Worm (Caenorhabditis elegans) whole organism, young adult: ENCODE measurements around the gene F23B2.7.

Source experiments
- B0035.1 ChIP-seq: sonication (generic microtip); optimal IDR thresholded peaks from 2 replicates; lab custom pipeline; 2016; ENCODE audit warnings: missing genetic modification characterization, mild to moderate bottlenecking, missing compliant biosample characterization, missing genotype, missing genetic modification reagents
- B0261.1 ChIP-seq: sonication (generic microtip); optimal IDR thresholded peaks from 2 replicates; lab custom pipeline; 2016; ENCODE audit warnings: mild to moderate bottlenecking, missing genetic modification characterization, moderate library complexity, missing compliant biosample characterization
- C17E4.6 ChIP-seq: fragments of 200-800 bp; sonication (Bioruptor generic); IDR thresholded peaks from 2 replicates; pipeline ENCODE4 v1.3.6; 2022; ENCODE audit warnings: missing genetic modification reagents, missing genetic modification characterization, missing compliant biosample characterization
- F23B12.7 ChIP-seq: sonication (generic microtip); optimal IDR thresholded peaks from 2 replicates; lab custom pipeline; 2017; ENCODE audit warnings: missing genetic modification characterization, mild to moderate bottlenecking, missing compliant biosample characterization, antibody characterized with exemption, moderate library complexity; ENCODE audit not compliant: insufficient read depth
- F33H1.4 ChIP-seq: fragments of 200-800 bp; sonication (Bioruptor generic); IDR thresholded peaks from 2 replicates; pipeline ENCODE4 v1.3.6; 2022; ENCODE audit warnings: missing genetic modification reagents, missing genetic modification characterization, missing compliant biosample characterization
- F37B4.10 ChIP-seq: fragments of 200-800 bp; sonication (Bioruptor generic); IDR thresholded peaks from 2 replicates; pipeline ENCODE4 v1.3.6; 2022; ENCODE audit warnings: missing genetic modification characterization, missing compliant biosample characterization
- F39B2.1 ChIP-seq: fragments of 200-800 bp; sonication (Bioruptor generic); IDR thresholded peaks from 2 replicates; pipeline ENCODE4 v1.3.6; 2022; ENCODE audit warnings: missing genetic modification reagents, missing genetic modification characterization, missing compliant biosample characterization
- F49E8.2 ChIP-seq: sonication (generic microtip); optimal IDR thresholded peaks from 3 replicates; lab custom pipeline; 2017; ENCODE audit warnings: missing genetic modification characterization, mild to moderate bottlenecking, missing compliant biosample characterization, antibody characterized with exemption, moderate library complexity; ENCODE audit not compliant: insufficient read depth
- F57A8.1 ChIP-seq: fragments of 200-800 bp; sonication (Bioruptor generic); optimal IDR thresholded peaks from 2 replicates; lab custom pipeline; 2018; ENCODE audit warnings: mild to moderate bottlenecking, missing genetic modification characterization, moderate library complexity, missing compliant biosample characterization
- K11D2.4 ChIP-seq: fragments of 200-800 bp; sonication (Bioruptor generic); IDR thresholded peaks from 2 replicates; pipeline ENCODE4 v1.3.6; 2022; ENCODE audit warnings: missing genetic modification reagents, missing genetic modification characterization, missing compliant biosample characterization
- Y53G8AR.9 ChIP-seq: fragments of 200-800 bp; sonication (Bioruptor generic); conservative IDR thresholded peaks from 2 replicates; pipeline ENCODE4 v1.3.6; 2022; ENCODE audit warnings: missing genetic modification reagents, missing genetic modification characterization, missing compliant biosample characterization
- Y56A3A.18 ChIP-seq: fragments of 200-800 bp; sonication (Bioruptor generic); IDR thresholded peaks from 2 replicates; pipeline ENCODE4 v1.3.6; 2022; ENCODE audit warnings: missing genetic modification reagents, missing genetic modification characterization, missing compliant biosample characterization
- Y67H2A.10 ChIP-seq: fragments of 200-800 bp; sonication (Bioruptor generic); conservative IDR thresholded peaks from 2 replicates; pipeline ENCODE4 v1.3.6; 2022; ENCODE audit warnings: missing genetic modification reagents, missing genetic modification characterization, missing compliant biosample characterization
- Y95B8A.8 ChIP-seq: fragments of 200-800 bp; sonication (Bioruptor generic); IDR thresholded peaks from 2 replicates; pipeline ENCODE4 v1.3.6; 2022; ENCODE audit warnings: missing genetic modification reagents, missing genetic modification characterization, missing compliant biosample characterization
- akir-1 ChIP-seq: fragments of 200-800 bp; sonication (Bioruptor generic); optimal IDR thresholded peaks from 2 replicates; lab custom pipeline; 2018; ENCODE audit warnings: mild to moderate bottlenecking, missing genetic modification characterization, moderate library complexity, missing compliant biosample characterization
- aptf-2 ChIP-seq: fragments of 200-800 bp; sonication (Bioruptor generic); conservative IDR thresholded peaks from 2 replicates; pipeline ENCODE4 v1.3.6; 2022; ENCODE audit warnings: missing genetic modification reagents, missing genetic modification characterization, missing compliant biosample characterization
- attf-3 ChIP-seq: fragments of 200-800 bp; sonication (Bioruptor generic); conservative IDR thresholded peaks from 2 replicates; pipeline ENCODE4 v1.3.6; 2022; ENCODE audit warnings: missing genetic modification reagents, missing genetic modification characterization, missing compliant biosample characterization
- attf-5 ChIP-seq: fragments of 200-800 bp; sonication (Bioruptor generic); optimal IDR thresholded peaks from 2 replicates; lab custom pipeline; 2018; ENCODE audit warnings: mild to moderate bottlenecking, missing genetic modification characterization, missing compliant biosample characterization
- attf-6 ChIP-seq: fragments of 200-800 bp; sonication (Bioruptor generic); IDR thresholded peaks from 2 replicates; pipeline ENCODE4 v1.3.6; 2022; ENCODE audit warnings: missing genetic modification reagents, missing genetic modification characterization, missing compliant biosample characterization
- ceh-27 ChIP-seq: fragments of 200-800 bp; sonication (Bioruptor generic); optimal IDR thresholded peaks from 2 replicates; lab custom pipeline; 2018; ENCODE audit warnings: mild to moderate bottlenecking, missing genetic modification characterization, moderate library complexity, missing compliant biosample characterization
- egl-18 ChIP-seq: fragments of 200-800 bp; sonication (Bioruptor generic); IDR thresholded peaks from 2 replicates; pipeline ENCODE4 v1.3.6; 2022; ENCODE audit warnings: missing genetic modification reagents, missing genetic modification characterization, missing compliant biosample characterization
- egl-44 ChIP-seq: fragments of 200-800 bp; sonication (Bioruptor generic); IDR thresholded peaks from 2 replicates; pipeline ENCODE4 v1.3.6; 2022; ENCODE audit warnings: missing genetic modification reagents, missing genetic modification characterization, missing compliant biosample characterization
- ekl-4 ChIP-seq: fragments of 200-800 bp; sonication (Bioruptor generic); IDR thresholded peaks from 2 replicates; pipeline ENCODE4 v1.3.6; 2022; ENCODE audit warnings: missing genetic modification reagents, missing genetic modification characterization, missing compliant biosample characterization
- fkh-3 ChIP-seq: sonication (generic microtip); optimal IDR thresholded peaks from 2 replicates; lab custom pipeline; 2016; ENCODE audit warnings: mild to moderate bottlenecking, missing genetic modification characterization, missing compliant biosample characterization
- hsf-1 ChIP-seq: fragments of 200-800 bp; sonication (Bioruptor generic); IDR thresholded peaks from 2 replicates; pipeline ENCODE4 v1.3.6; 2022; ENCODE audit warnings: missing genetic modification reagents, missing genetic modification characterization, missing compliant biosample characterization
- lin-35 ChIP-seq, 3 experiments: fragments of 150-350 bp in 2 of 3; sonication (generic microtip) in 1 of 3; optimal IDR thresholded peaks; 2 replicates each; lab custom pipeline; 2014 to 2018; ENCODE audit warnings: missing biosample characterization in 3 of 3, missing genetic modification characterization in 3 of 3, missing genetic modification reagents in 3 of 3
- madf-3 ChIP-seq: fragments of 200-800 bp; sonication (Bioruptor generic); IDR thresholded peaks from 2 replicates; pipeline ENCODE4 v1.3.6; 2022; ENCODE audit warnings: missing genetic modification reagents, missing genetic modification characterization, missing compliant biosample characterization
- madf-8 ChIP-seq: fragments of 200-800 bp; sonication (Bioruptor generic); conservative IDR thresholded peaks from 2 replicates; pipeline ENCODE4 v1.3.6; 2022; ENCODE audit warnings: missing genetic modification reagents, missing genetic modification characterization, missing compliant biosample characterization
- mes-4 ChIP-seq: sonication (generic microtip); optimal IDR thresholded peaks from 2 replicates; lab custom pipeline; 2016; ENCODE audit warnings: missing genotype, missing genetic modification characterization, missing compliant biosample characterization
- pbrm-1 ChIP-seq: fragments of 200-800 bp; sonication (Bioruptor generic); IDR thresholded peaks from 2 replicates; pipeline ENCODE4 v1.3.6; 2022; ENCODE audit warnings: missing genetic modification reagents, missing genetic modification characterization, missing compliant biosample characterization
- repo-1 ChIP-seq: sonication (generic microtip); optimal IDR thresholded peaks from 2 replicates; lab custom pipeline; 2017; ENCODE audit warnings: mild to moderate bottlenecking, missing genetic modification characterization, missing compliant biosample characterization
- sdz-38 ChIP-seq: sonication (generic microtip); optimal IDR thresholded peaks from 2 replicates; lab custom pipeline; 2016; ENCODE audit warnings: missing genotype, missing genetic modification characterization, missing compliant biosample characterization
- snpc-1.1 ChIP-seq: sonication (generic microtip); optimal IDR thresholded peaks from 2 replicates; lab custom pipeline; 2017; ENCODE audit warnings: missing genetic modification characterization, mild to moderate bottlenecking, missing compliant biosample characterization, antibody characterized with exemption, moderate library complexity, missing genotype, missing genetic modification reagents; ENCODE audit not compliant: insufficient read depth
- snpc-3.4 ChIP-seq: sonication (generic microtip); optimal IDR thresholded peaks from 2 replicates; lab custom pipeline; 2017; ENCODE audit warnings: missing genetic modification characterization, mild to moderate bottlenecking, missing compliant biosample characterization, antibody characterized with exemption, moderate library complexity, missing genotype, missing genetic modification reagents
- sptf-2 ChIP-seq: fragments of 200-800 bp; sonication (Bioruptor generic); optimal IDR thresholded peaks from 2 replicates; lab custom pipeline; 2018; ENCODE audit warnings: mild to moderate bottlenecking, missing genetic modification characterization, missing compliant biosample characterization
- tbp1 ChIP-seq: fragments of 200-800 bp; sonication (Bioruptor generic); optimal IDR thresholded peaks from 2 replicates; lab custom pipeline; 2018; ENCODE audit warnings: mild to moderate bottlenecking, missing genetic modification characterization, missing compliant biosample characterization
- tlf-1 ChIP-seq: fragments of 200-800 bp; sonication (Bioruptor generic); optimal IDR thresholded peaks from 2 replicates; lab custom pipeline; 2018; ENCODE audit warnings: mild to moderate bottlenecking, missing genetic modification characterization, missing compliant biosample characterization
- unc-130 ChIP-seq: sonication (generic microtip); optimal IDR thresholded peaks from 2 replicates; lab custom pipeline; 2016; ENCODE audit warnings: missing genetic modification reagents, missing genetic modification characterization, missing compliant biosample characterization
- xnd-1 ChIP-seq: sonication (generic microtip); optimal IDR thresholded peaks from 2 replicates; lab custom pipeline; 2016; ENCODE audit warnings: missing genotype, missing genetic modification reagents, missing genetic modification characterization, missing compliant biosample characterization
- ztf-26 ChIP-seq: sonication (generic microtip); optimal IDR thresholded peaks from 2 replicates; lab custom pipeline; 2017; ENCODE audit warnings: missing genetic modification characterization, missing compliant biosample characterization

Gene F23B2.7

ce11 chrIV:9146819-9147518 is 3.3 kb upstream of the F23B2.7 start, which contains the start of the genes rpb-12 and aly-2 (continued):
- peak; percentile 64 for TF ChIP-seq F23B12.7 (tag; lab: Kevin White, UChicago)
- peak; percentile 91 for TF ChIP-seq snpc-3.4 (tag; lab: Kevin White, UChicago)
- TF ChIP-seq mes-4 (tag; lab: Kevin White, UChicago), result no peak
- TF ChIP-seq tlf-1, result peak; percentile 61
- TF ChIP-seq madf-8 (GFP tag; lab: Robert Waterston, UW), result peak; percentile 91
- TF ChIP-seq attf-6 (GFP tag; lab: Robert Waterston, UW), result peak; percentile 83
- 0 out of 2 replicates have a peak, but pooled peaks have one; percentile 39 for TF ChIP-seq Y53G8AR.9 (GFP tag; lab: Robert Waterston, UW)
- no peak for TF ChIP-seq ztf-26 (tag; lab: Kevin White, UChicago)
- TF ChIP-seq K11D2.4 (GFP tag; lab: Robert Waterston, UW), result no peak
- no peak for TF ChIP-seq F37B4.10 (GFP tag; lab: Robert Waterston, UW)
- peak; percentile 59 for TF ChIP-seq snpc-1.1 (tag; lab: Kevin White, UChicago)
- no peak for TF ChIP-seq B0261.1 (tag; lab: Kevin White, UChicago)
- no peak for TF ChIP-seq Y56A3A.18 (GFP tag; lab: Robert Waterston, UW)
- no peak for TF ChIP-seq sptf-2 (GFP tag; lab: Kevin White, UChicago)
- TF ChIP-seq F33H1.4 (GFP tag; lab: Robert Waterston, UW), result peak; percentile 78
- TF ChIP-seq unc-130, result peak; percentile 65
- TF ChIP-seq attf-5 (GFP tag; lab: Kevin White, UChicago), result peak; percentile 54
- TF ChIP-seq fkh-3 (tag; lab: Kevin White, UChicago), result no peak
- TF ChIP-seq xnd-1 (tag; lab: Kevin White, UChicago), result peak; percentile 88
- no peak for TF ChIP-seq repo-1 (tag; lab: Kevin White, UChicago)
- peak; percentile 75 for TF ChIP-seq pbrm-1 (GFP tag; lab: Robert Waterston, UW)
- TF ChIP-seq F39B2.1 (GFP tag; lab: Robert Waterston, UW), result no peak
- TF ChIP-seq akir-1 (GFP tag; lab: Kevin White, UChicago), result no peak
- TF ChIP-seq Y95B8A.8, result peak; percentile 55; the same call in 1 of the 2 replicates
- peak; percentile 100 for TF ChIP-seq attf-3 (GFP tag; lab: Robert Waterston, UW)
- TF ChIP-seq ekl-4, result peak; percentile 67; the same call in 1 of the 2 replicates
- TF ChIP-seq madf-3 (GFP tag; lab: Robert Waterston, UW), result 0 out of 2 replicates have a peak, but pooled peaks have one; percentile 24
- peak; percentile 50; the same call in 1 of the 2 replicates for TF ChIP-seq C17E4.6 (GFP tag; lab: Robert Waterston, UW)
- peak in 1 of 3 experiments; percentile 66 for TF ChIP-seq lin-35 (GFP tag; optimal IDR thresholded peaks at IDR 0.05; lab: Kevin White, UChicago)
- no peak for TF ChIP-seq B0035.1 (tag; lab: Kevin White, UChicago)
- no peak for TF ChIP-seq F57A8.1 (GFP tag; lab: Kevin White, UChicago)
- TF ChIP-seq F49E8.2, result peak; percentile 64
- no peak for TF ChIP-seq aptf-2
- TF ChIP-seq tbp1 (GFP tag; lab: Kevin White, UChicago), result peak; percentile 58
- no peak for TF ChIP-seq sdz-38 (tag; lab: Kevin White, UChicago)
- TF ChIP-seq Y67H2A.10, result no peak
- peak; percentile 82 for TF ChIP-seq hsf-1 (GFP tag; lab: Robert Waterston, UW)
- TF ChIP-seq egl-44 (GFP tag; lab: Robert Waterston, UW), result no peak
- peak; percentile 23 for TF ChIP-seq ceh-27 (GFP tag; lab: Kevin White, UChicago)
- TF ChIP-seq egl-18 (GFP tag; lab: Robert Waterston, UW), result no peak
